Worm (Caenorhabditis elegans): ENCODE results near the gene F17C8.7.
"Not testable (repeated sequence)": the region's sequence is repeated elsewhere in the genome, so short reads cannot be mapped to it uniquely, and the experiment has no call there.

ce11 chrIII:4742620-4743019 lies 7.1 kb downstream of the F17C8.7 start, which contains the start of gene twk-6:
- TF ChIP-seq ama-1 (optimal IDR thresholded peaks at IDR 0.05); tbx-37 (GFP tag; conservative IDR thresholded peaks at IDR 0.05); F13C5.2 (tag; optimal IDR thresholded peaks at IDR 0.05); scrt-1 (GFP tag; IDR thresholded peaks at IDR 0.05); hnd-1 (tag; optimal IDR thresholded peaks at IDR 0.05); B0310.2 (tag; optimal IDR thresholded peaks at IDR 0.05): not testable (repeated sequence)

All from whole organism, early embryonic.